Worm (Caenorhabditis elegans) whole organism, L4 larva: ENCODE results near the gene fbxa-88.

Experiments used
- F49E8.2 ChIP-seq: sonication (generic microtip); optimal IDR thresholded peaks from 2 replicates; lab custom pipeline; 2016; ENCODE audit warnings: missing compliant biosample characterization, mild to moderate bottlenecking, missing genetic modification characterization, borderline replicate concordance
- ZK337.2 ChIP-seq: fragments of 200-800 bp; sonication (Bioruptor generic); IDR thresholded peaks from 2 replicates; pipeline ENCODE4 v1.3.6; 2022; ENCODE audit warnings: missing genetic modification reagents, missing genetic modification characterization, missing compliant biosample characterization
- ZK546.5 ChIP-seq, 2 experiments: sonication (generic microtip); optimal IDR thresholded peaks; 2 replicates each; lab custom pipeline; 2017; ENCODE audit warnings: missing biosample characterization in 2 of 2, missing genetic modification characterization in 2 of 2
- aha-1 ChIP-seq: fragments of 150-350 bp; peaks from one replicate; lab custom pipeline; 2014; ENCODE audit warnings: missing biosample characterization, missing genetic modification characterization
- aly-2 ChIP-seq: sonication (generic microtip); optimal IDR thresholded peaks from 2 replicates; lab custom pipeline; 2018; ENCODE audit warnings: missing biosample characterization, missing genetic modification characterization
- arid-1 ChIP-seq: fragments of 200-800 bp; sonication (Bioruptor generic); conservative IDR thresholded peaks from 2 replicates; pipeline ENCODE4 v1.3.6; 2022; ENCODE audit warnings: missing genetic modification reagents, missing genetic modification characterization, missing compliant biosample characterization
- cey-2 ChIP-seq: sonication (generic microtip); optimal IDR thresholded peaks from 3 replicates; lab custom pipeline; 2017; ENCODE audit warnings: missing genetic modification characterization, mild to moderate bottlenecking, missing compliant biosample characterization, antibody characterized with exemption, borderline replicate concordance; ENCODE audit not compliant: insufficient read depth
- daf-16 ChIP-seq, 3 experiments: sonication (generic microtip); optimal IDR thresholded peaks; 2 replicates each; lab custom pipeline; 2016 to 2017; ENCODE audit warnings: missing genetic modification characterization in 3 of 3, missing genetic modification reagents in 3 of 3, mild to moderate bottlenecking in 2 of 3, missing compliant biosample characterization in 2 of 3, missing biosample characterization in 1 of 3, moderate library complexity in 1 of 3
- daf-19 ChIP-seq: fragments of 200-800 bp; sonication (Bioruptor generic); conservative IDR thresholded peaks from 2 replicates; pipeline ENCODE4 v1.3.6; 2022; ENCODE audit warnings: missing genetic modification characterization, missing compliant biosample characterization
- dmd-6 ChIP-seq: fragments of 200-800 bp; sonication (Bioruptor generic); IDR thresholded peaks from 2 replicates; pipeline ENCODE4 v1.3.6; 2022; ENCODE audit warnings: missing genetic modification reagents, missing genetic modification characterization, missing compliant biosample characterization
- dve-1 ChIP-seq: sonication (generic microtip); optimal IDR thresholded peaks from 2 replicates; lab custom pipeline; 2017; ENCODE audit warnings: antibody characterized with exemption, mild to moderate bottlenecking, missing genetic modification characterization, missing compliant biosample characterization; ENCODE audit not compliant: insufficient read depth
- fkh-10 ChIP-seq: fragments of 150-350 bp; optimal IDR thresholded peaks from 2 replicates; lab custom pipeline; 2014; ENCODE audit warnings: missing biosample characterization, missing genetic modification reagents, missing genetic modification characterization
- gei-8 ChIP-seq: fragments of 200-800 bp; sonication (Bioruptor generic); optimal IDR thresholded peaks from 2 replicates; lab custom pipeline; 2018; ENCODE audit warnings: mild to moderate bottlenecking, missing genetic modification characterization, missing compliant biosample characterization
- hlh-30 ChIP-seq: sonication (generic microtip); optimal IDR thresholded peaks from 2 replicates; lab custom pipeline; 2017; ENCODE audit warnings: antibody characterized with exemption, mild to moderate bottlenecking, missing genetic modification characterization, missing compliant biosample characterization; ENCODE audit not compliant: insufficient read depth
- lim-7 ChIP-seq: fragments of 200-800 bp; sonication (Bioruptor generic); IDR thresholded peaks from 2 replicates; pipeline ENCODE4 v1.3.6; 2022; ENCODE audit warnings: missing genetic modification characterization, missing compliant biosample characterization
- lin-1 ChIP-seq: fragments of 200-800 bp; sonication (Bioruptor generic); IDR thresholded peaks from 2 replicates; pipeline ENCODE4 v1.3.6; 2022; ENCODE audit warnings: missing genetic modification reagents, missing genetic modification characterization, missing compliant biosample characterization
- lin-13 ChIP-seq: fragments of 150-350 bp; optimal IDR thresholded peaks from 2 replicates; lab custom pipeline; 2014; ENCODE audit warnings: missing biosample characterization, missing genetic modification reagents, missing genetic modification characterization
- lin-29 ChIP-seq: fragments of 200-800 bp; sonication (Bioruptor generic); IDR thresholded peaks from 2 replicates; pipeline ENCODE4 v1.3.6; 2022; ENCODE audit warnings: missing genetic modification reagents, missing genetic modification characterization, missing compliant biosample characterization
- mxl-3 ChIP-seq: fragments of 200-800 bp; sonication (Bioruptor generic); optimal IDR thresholded peaks from 2 replicates; lab custom pipeline; 2018; ENCODE audit warnings: mild to moderate bottlenecking, missing genetic modification characterization, missing compliant biosample characterization
- nhr-102 ChIP-seq: sonication (generic microtip); optimal IDR thresholded peaks from 2 replicates; lab custom pipeline; 2016; ENCODE audit warnings: mild to moderate bottlenecking, missing genetic modification characterization, moderate library complexity, missing compliant biosample characterization
- nhr-111 ChIP-seq: fragments of 200-800 bp; sonication (Bioruptor generic); optimal IDR thresholded peaks from 2 replicates; lab custom pipeline; 2018; ENCODE audit warnings: mild to moderate bottlenecking, missing genetic modification characterization, missing compliant biosample characterization
- nhr-28 ChIP-seq: fragments of 150-350 bp; optimal IDR thresholded peaks from 2 replicates; lab custom pipeline; 2014; ENCODE audit warnings: missing biosample characterization, missing genetic modification characterization
- nhr-41 ChIP-seq: fragments of 200-800 bp; sonication (Bioruptor generic); IDR thresholded peaks from 2 replicates; pipeline ENCODE4 v1.3.6; 2022; ENCODE audit warnings: missing genetic modification reagents, missing genetic modification characterization, missing compliant biosample characterization
- nhr-42 ChIP-seq: fragments of 200-800 bp; sonication (Bioruptor generic); IDR thresholded peaks from 2 replicates; pipeline ENCODE4 v1.3.6; 2022; ENCODE audit warnings: missing genetic modification characterization, missing compliant biosample characterization
- pqm-1 ChIP-seq: sonication (generic microtip); optimal IDR thresholded peaks from 2 replicates; lab custom pipeline; 2017; ENCODE audit warnings: missing biosample characterization, missing genetic modification characterization
- saeg-2 ChIP-seq: fragments of 200-800 bp; sonication (Bioruptor generic); IDR thresholded peaks from 2 replicates; pipeline ENCODE4 v1.3.6; 2022; ENCODE audit warnings: missing genetic modification reagents, missing genetic modification characterization, missing compliant biosample characterization
- skn-1 ChIP-seq: fragments of 150-350 bp; optimal IDR thresholded peaks from 2 replicates; lab custom pipeline; 2014; ENCODE audit warnings: missing biosample characterization, missing genetic modification characterization
- tra-1 ChIP-seq: fragments of 200-800 bp; sonication (Bioruptor generic); IDR thresholded peaks from 2 replicates; pipeline ENCODE4 v1.3.6; 2022; ENCODE audit warnings: missing genetic modification reagents, missing genetic modification characterization, missing compliant biosample characterization
- unc-62 ChIP-seq, 3 experiments: fragments of 150-350 bp in 1 of 3; sonication (generic microtip); optimal IDR thresholded peaks in 2 of 3; peaks in 1 of 3; 1 replicate in 1 of 3; 2 replicates in 2 of 3; lab custom pipeline; 2014 to 2017; ENCODE audit warnings: missing biosample characterization in 3 of 3, missing genetic modification characterization in 3 of 3, missing genetic modification reagents in 3 of 3, missing genotype in 1 of 3
- zag-1 ChIP-seq: fragments of 150-350 bp; optimal IDR thresholded peaks from 2 replicates; lab custom pipeline; 2014; ENCODE audit warnings: missing biosample characterization, missing genetic modification characterization
- zip-11 ChIP-seq: fragments of 200-800 bp; sonication (Bioruptor generic); IDR thresholded peaks from 2 replicates; pipeline ENCODE4 v1.3.6; 2022; ENCODE audit warnings: missing genetic modification characterization, missing compliant biosample characterization

The fbxa-88 gene

ce11 chrV:16120922-16121321, 22.0 kb downstream of the fbxa-88 start, which contains the start of gene skr-3:
Gene skr-3 (plus strand): TSS chrV:16121084.
- TF ChIP-seq tra-1 (0 out of 2 replicates have a peak, but pooled peaks have one; percentile 49), unc-62 (GFP tag; optimal IDR thresholded peaks at IDR 0.05 in 1 of 2; lab: Kevin White, UChicago) (peak in 1 of 2 experiments; percentile 14), unc-62 (tag; optimal IDR thresholded peaks at IDR 0.05; lab: Kevin White, UChicago) (no peak), pqm-1 (peak; percentile 54), gei-8 (no peak), nhr-28 (tag; lab: Kevin White, UChicago) (peak; percentile 61), dve-1 (tag; lab: Kevin White, UChicago) (peak; percentile 45), saeg-2 (GFP tag; lab: Robert Waterston, UW) (no peak), daf-16 (GFP tag; optimal IDR thresholded peaks at IDR 0.05; lab: Kevin White, UChicago) (no peak), daf-16 (tag; optimal IDR thresholded peaks at IDR 0.05; lab: Kevin White, UChicago) (peak; percentile 66), dmd-6 (GFP tag; lab: Robert Waterston, UW) (peak; percentile 49; the same call in 1 of the 2 replicates)

ce11 chrV:16120499-16120898, 22.4 kb downstream of the fbxa-88 start:
- no peak for TF ChIP-seq zag-1 (tag; lab: Kevin White, UChicago)
- peak; percentile 78 for TF ChIP-seq aha-1
- TF ChIP-seq fkh-10, result no peak

- TF ChIP-seq nhr-28 (tag; lab: Kevin White, UChicago) (no peak), nhr-111 (GFP tag; lab: Kevin White, UChicago) (no peak), nhr-41 (no peak), ZK337.2 (GFP tag; lab: Robert Waterston, UW) (no peak), cey-2 (tag; lab: Kevin White, UChicago) (no peak), lim-7 (GFP tag; lab: Robert Waterston, UW) (no peak), F49E8.2 (tag; lab: Kevin White, UChicago) (no peak), lin-13 (GFP tag; lab: Kevin White, UChicago) (no peak), arid-1 (GFP tag; lab: Robert Waterston, UW) (no peak)
- TF ChIP-seq, all 104 proteins: peak for 0
Observed at ce11 chrV:16118601-16119000, 24.3 kb downstream of the fbxa-88 start, which contains the start of gene str-103. Gene str-103 (minus strand): TSS chrV:16118701.

DNA sequence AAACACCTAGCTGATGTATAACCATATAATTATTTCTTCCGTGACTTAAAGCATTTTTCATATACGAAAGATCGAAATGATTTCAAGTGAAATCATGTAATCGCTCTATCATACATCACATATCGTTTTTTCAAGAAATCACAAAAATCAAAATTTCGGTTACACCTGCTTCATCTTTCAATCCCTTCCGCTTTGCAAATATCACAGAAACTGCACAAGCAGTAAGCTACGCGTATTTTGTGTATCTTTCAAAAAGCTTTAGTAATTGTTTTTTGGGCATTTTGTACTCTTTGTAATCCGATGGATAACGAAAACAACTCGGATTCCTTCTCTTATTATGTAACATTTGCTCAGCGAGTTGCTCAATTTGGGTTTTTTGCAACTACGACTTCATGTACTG, 27.5 kb downstream of the fbxa-88 start, which contains the start of gene str-25:
Gene str-25, plus strand, starts transcription at position 301 of the 400 bp plus-strand sequence.
- TF ChIP-seq daf-19 (GFP tag; lab: Robert Waterston, UW) (no peak), nhr-42 (GFP tag; lab: Robert Waterston, UW) (no peak), mxl-3 (GFP tag; lab: Kevin White, UChicago) (no peak), nhr-111 (GFP tag; lab: Kevin White, UChicago) (no peak), nhr-102 (no peak), skn-1 (tag; lab: Kevin White, UChicago) (no peak), lin-1 (GFP tag; lab: Robert Waterston, UW) (no peak), lin-29 (GFP tag; lab: Robert Waterston, UW) (no peak), hlh-30 (tag; lab: Kevin White, UChicago) (no peak)

- no peak for TF ChIP-seq aly-2 (tag; lab: Kevin White, UChicago)
- TF ChIP-seq arid-1 (GFP tag; lab: Robert Waterston, UW), result no peak
- TF ChIP-seq ZK546.5 (tag; optimal IDR thresholded peaks at IDR 0.05; lab: Kevin White, UChicago), result no peak
- TF ChIP-seq zip-11, result no peak
Observed at ce11 chrV:16114237-16114636, 28.7 kb downstream of the fbxa-88 start, which contains the start of gene srxa-16. Gene srxa-16 (minus strand): TSS chrV:16114337.
